Worm (Caenorhabditis elegans) whole organism, young adult: ENCODE measurements around the gene T28A8.5.
A peak's percentile ranks its signal among the peaks of the same experiment; 100 is the strongest.

ENCODE experiments used
- B0336.3 ChIP-seq: fragments of 200-800 bp; sonication (Bioruptor generic); IDR thresholded peaks from 2 replicates; pipeline ENCODE4 v1.3.6; 2022; ENCODE audit warnings: missing genetic modification characterization, missing compliant biosample characterization
- D2030.7 ChIP-seq: fragments of 200-800 bp; sonication (Bioruptor generic); IDR thresholded peaks from 2 replicates; pipeline ENCODE4 v1.3.6; 2022; ENCODE audit warnings: missing genetic modification reagents, missing genetic modification characterization, missing compliant biosample characterization
- F23B12.7 ChIP-seq: sonication (generic microtip); optimal IDR thresholded peaks from 2 replicates; lab custom pipeline; 2017; ENCODE audit warnings: missing genetic modification characterization, mild to moderate bottlenecking, missing compliant biosample characterization, antibody characterized with exemption, moderate library complexity; ENCODE audit not compliant: insufficient read depth
- F33H1.4 ChIP-seq: fragments of 200-800 bp; sonication (Bioruptor generic); IDR thresholded peaks from 2 replicates; pipeline ENCODE4 v1.3.6; 2022; ENCODE audit warnings: missing genetic modification reagents, missing genetic modification characterization, missing compliant biosample characterization
- F39B2.1 ChIP-seq: fragments of 200-800 bp; sonication (Bioruptor generic); IDR thresholded peaks from 2 replicates; pipeline ENCODE4 v1.3.6; 2022; ENCODE audit warnings: missing genetic modification reagents, missing genetic modification characterization, missing compliant biosample characterization
- F49E8.2 ChIP-seq: sonication (generic microtip); optimal IDR thresholded peaks from 3 replicates; lab custom pipeline; 2017; ENCODE audit warnings: missing genetic modification characterization, mild to moderate bottlenecking, missing compliant biosample characterization, antibody characterized with exemption, moderate library complexity; ENCODE audit not compliant: insufficient read depth
- T26A5.8 ChIP-seq: sonication (generic microtip); optimal IDR thresholded peaks from 2 replicates; lab custom pipeline; 2016; ENCODE audit warnings: missing genetic modification characterization, missing compliant biosample characterization
- Y95B8A.8 ChIP-seq: fragments of 200-800 bp; sonication (Bioruptor generic); IDR thresholded peaks from 2 replicates; pipeline ENCODE4 v1.3.6; 2022; ENCODE audit warnings: missing genetic modification reagents, missing genetic modification characterization, missing compliant biosample characterization
- ZK185.1 ChIP-seq: sonication (generic microtip); optimal IDR thresholded peaks from 2 replicates; lab custom pipeline; 2016; ENCODE audit warnings: mild to moderate bottlenecking, missing genetic modification characterization, missing compliant biosample characterization; ENCODE audit not compliant: poor library complexity, severe bottlenecking
- aptf-2 ChIP-seq: fragments of 200-800 bp; sonication (Bioruptor generic); conservative IDR thresholded peaks from 2 replicates; pipeline ENCODE4 v1.3.6; 2022; ENCODE audit warnings: missing genetic modification reagents, missing genetic modification characterization, missing compliant biosample characterization
- aptf-3 ChIP-seq: fragments of 200-800 bp; sonication (Bioruptor generic); IDR thresholded peaks from 2 replicates; pipeline ENCODE4 v1.3.6; 2022; ENCODE audit warnings: missing genetic modification characterization, missing compliant biosample characterization
- athp-1 ChIP-seq: sonication (generic microtip); optimal IDR thresholded peaks from 2 replicates; lab custom pipeline; 2017; ENCODE audit warnings: mild to moderate bottlenecking, missing genetic modification characterization, missing compliant biosample characterization
- attf-5 ChIP-seq: fragments of 200-800 bp; sonication (Bioruptor generic); optimal IDR thresholded peaks from 2 replicates; lab custom pipeline; 2018; ENCODE audit warnings: mild to moderate bottlenecking, missing genetic modification characterization, missing compliant biosample characterization
- attf-6 ChIP-seq: fragments of 200-800 bp; sonication (Bioruptor generic); IDR thresholded peaks from 2 replicates; pipeline ENCODE4 v1.3.6; 2022; ENCODE audit warnings: missing genetic modification reagents, missing genetic modification characterization, missing compliant biosample characterization
- ccch-3 ChIP-seq: fragments of 200-800 bp; sonication (Bioruptor generic); optimal IDR thresholded peaks from 2 replicates; lab custom pipeline; 2018; ENCODE audit warnings: mild to moderate bottlenecking, missing genetic modification characterization, missing compliant biosample characterization
- cebp-2 ChIP-seq: fragments of 200-800 bp; sonication (Bioruptor generic); IDR thresholded peaks from 2 replicates; pipeline ENCODE4 v1.3.6; 2022; ENCODE audit warnings: missing genetic modification characterization, missing compliant biosample characterization
- ceh-100 ChIP-seq: fragments of 200-800 bp; sonication (Bioruptor generic); IDR thresholded peaks from 2 replicates; pipeline ENCODE4 v1.3.6; 2022; ENCODE audit warnings: missing genetic modification reagents, missing genetic modification characterization, missing compliant biosample characterization
- ceh-27 ChIP-seq: fragments of 200-800 bp; sonication (Bioruptor generic); optimal IDR thresholded peaks from 2 replicates; lab custom pipeline; 2018; ENCODE audit warnings: mild to moderate bottlenecking, missing genetic modification characterization, moderate library complexity, missing compliant biosample characterization
- ceh-40 ChIP-seq: fragments of 200-800 bp; sonication (Bioruptor generic); IDR thresholded peaks from 2 replicates; pipeline ENCODE4 v1.3.6; 2022; ENCODE audit warnings: missing genetic modification characterization, missing compliant biosample characterization
- ceh-91 ChIP-seq: fragments of 200-800 bp; sonication (Bioruptor generic); IDR thresholded peaks from 2 replicates; pipeline ENCODE4 v1.3.6; 2022; ENCODE audit warnings: missing genetic modification reagents, missing genetic modification characterization, missing compliant biosample characterization
- dpl-1 ChIP-seq: fragments of 150-350 bp; optimal IDR thresholded peaks from 2 replicates; lab custom pipeline; 2014; ENCODE audit warnings: missing biosample characterization, missing genetic modification reagents, missing genetic modification characterization
- efl-1 ChIP-seq: fragments of 150-350 bp; optimal IDR thresholded peaks from 2 replicates; lab custom pipeline; 2014; ENCODE audit warnings: missing biosample characterization, missing genetic modification reagents, missing genetic modification characterization
- ekl-4 ChIP-seq: fragments of 200-800 bp; sonication (Bioruptor generic); IDR thresholded peaks from 2 replicates; pipeline ENCODE4 v1.3.6; 2022; ENCODE audit warnings: missing genetic modification reagents, missing genetic modification characterization, missing compliant biosample characterization
- him-1 ChIP-seq: sonication (generic microtip); optimal IDR thresholded peaks from 2 replicates; lab custom pipeline; 2016; ENCODE audit warnings: missing genotype, missing genetic modification reagents, missing genetic modification characterization, missing compliant biosample characterization
- hlh-26 ChIP-seq: fragments of 200-800 bp; sonication (Bioruptor generic); conservative IDR thresholded peaks from 2 replicates; pipeline ENCODE4 v1.3.6; 2022; ENCODE audit warnings: missing genetic modification reagents, missing genetic modification characterization, missing compliant biosample characterization
- hmg-1.2 ChIP-seq: fragments of 200-800 bp; sonication (Bioruptor generic); IDR thresholded peaks from 2 replicates; pipeline ENCODE4 v1.3.6; 2022; ENCODE audit warnings: missing genetic modification reagents, missing genetic modification characterization, missing compliant biosample characterization
- hsf-1 ChIP-seq: fragments of 200-800 bp; sonication (Bioruptor generic); IDR thresholded peaks from 2 replicates; pipeline ENCODE4 v1.3.6; 2022; ENCODE audit warnings: missing genetic modification reagents, missing genetic modification characterization, missing compliant biosample characterization
- lag-1 ChIP-seq: fragments of 200-800 bp; sonication (Bioruptor generic); IDR thresholded peaks from 2 replicates; pipeline ENCODE4 v1.3.6; 2022; ENCODE audit warnings: missing genetic modification reagents, missing genetic modification characterization, missing compliant biosample characterization
- let-607 ChIP-seq, 2 experiments: fragments of 200-800 bp in 1 of 2; sonication (Bioruptor generic) in 1 of 2; sonication (generic microtip) in 1 of 2; optimal IDR thresholded peaks; 2 replicates each; lab custom pipeline; 2016 to 2018; ENCODE audit warnings: mild to moderate bottlenecking in 2 of 2, missing compliant biosample characterization in 2 of 2, missing genetic modification characterization in 2 of 2, moderate library complexity in 2 of 2, missing genotype in 1 of 2
- lin-54 ChIP-seq: fragments of 200-800 bp; sonication (Bioruptor generic); optimal IDR thresholded peaks from 2 replicates; lab custom pipeline; 2018; ENCODE audit warnings: mild to moderate bottlenecking, missing genetic modification characterization, missing compliant biosample characterization
- lsl-1 ChIP-seq: fragments of 200-800 bp; sonication (Bioruptor generic); optimal IDR thresholded peaks from 2 replicates; lab custom pipeline; 2018; ENCODE audit warnings: mild to moderate bottlenecking, missing genetic modification characterization, moderate library complexity, missing compliant biosample characterization
- madf-10 ChIP-seq: sonication (generic microtip); optimal IDR thresholded peaks from 2 replicates; lab custom pipeline; 2016; ENCODE audit warnings: mild to moderate bottlenecking, missing genetic modification characterization, missing compliant biosample characterization
- madf-3 ChIP-seq: fragments of 200-800 bp; sonication (Bioruptor generic); IDR thresholded peaks from 2 replicates; pipeline ENCODE4 v1.3.6; 2022; ENCODE audit warnings: missing genetic modification reagents, missing genetic modification characterization, missing compliant biosample characterization
- madf-6 ChIP-seq: fragments of 200-800 bp; sonication (Bioruptor generic); IDR thresholded peaks from 2 replicates; pipeline ENCODE4 v1.3.6; 2022; ENCODE audit warnings: missing genetic modification reagents, missing genetic modification characterization, missing compliant biosample characterization
- madf-8 ChIP-seq: fragments of 200-800 bp; sonication (Bioruptor generic); conservative IDR thresholded peaks from 2 replicates; pipeline ENCODE4 v1.3.6; 2022; ENCODE audit warnings: missing genetic modification reagents, missing genetic modification characterization, missing compliant biosample characterization
- mcd-1 ChIP-seq: fragments of 200-800 bp; sonication (Bioruptor generic); IDR thresholded peaks from 2 replicates; pipeline ENCODE4 v1.3.6; 2022; ENCODE audit warnings: missing genetic modification reagents, missing genetic modification characterization, missing compliant biosample characterization
- mes-4 ChIP-seq: sonication (generic microtip); optimal IDR thresholded peaks from 2 replicates; lab custom pipeline; 2016; ENCODE audit warnings: missing genotype, missing genetic modification characterization, missing compliant biosample characterization
- nfya-1 ChIP-seq: sonication (generic microtip); optimal IDR thresholded peaks from 2 replicates; lab custom pipeline; 2017; ENCODE audit warnings: antibody characterized with exemption, missing compliant biosample characterization, missing genetic modification characterization, borderline replicate concordance; ENCODE audit not compliant: insufficient read depth
- nfyb-1 ChIP-seq: fragments of 200-800 bp; sonication (Bioruptor generic); IDR thresholded peaks from 2 replicates; pipeline ENCODE4 v1.3.6; 2022; ENCODE audit warnings: missing genetic modification reagents, missing genetic modification characterization, missing compliant biosample characterization
- nhr-27 ChIP-seq: fragments of 200-800 bp; sonication (Bioruptor generic); optimal IDR thresholded peaks from 2 replicates; lab custom pipeline; 2018; ENCODE audit warnings: mild to moderate bottlenecking, missing genetic modification characterization, moderate library complexity, missing compliant biosample characterization
- pbrm-1 ChIP-seq: fragments of 200-800 bp; sonication (Bioruptor generic); IDR thresholded peaks from 2 replicates; pipeline ENCODE4 v1.3.6; 2022; ENCODE audit warnings: missing genetic modification reagents, missing genetic modification characterization, missing compliant biosample characterization
- snpc-3.4 ChIP-seq: sonication (generic microtip); optimal IDR thresholded peaks from 2 replicates; lab custom pipeline; 2017; ENCODE audit warnings: missing genetic modification characterization, mild to moderate bottlenecking, missing compliant biosample characterization, antibody characterized with exemption, moderate library complexity, missing genotype, missing genetic modification reagents
- sptf-2 ChIP-seq: fragments of 200-800 bp; sonication (Bioruptor generic); optimal IDR thresholded peaks from 2 replicates; lab custom pipeline; 2018; ENCODE audit warnings: mild to moderate bottlenecking, missing genetic modification characterization, missing compliant biosample characterization
- tbp1 ChIP-seq: fragments of 200-800 bp; sonication (Bioruptor generic); optimal IDR thresholded peaks from 2 replicates; lab custom pipeline; 2018; ENCODE audit warnings: mild to moderate bottlenecking, missing genetic modification characterization, missing compliant biosample characterization
- tlf-1 ChIP-seq: fragments of 200-800 bp; sonication (Bioruptor generic); optimal IDR thresholded peaks from 2 replicates; lab custom pipeline; 2018; ENCODE audit warnings: mild to moderate bottlenecking, missing genetic modification characterization, missing compliant biosample characterization
- xnd-1 ChIP-seq: sonication (generic microtip); optimal IDR thresholded peaks from 2 replicates; lab custom pipeline; 2016; ENCODE audit warnings: missing genotype, missing genetic modification reagents, missing genetic modification characterization, missing compliant biosample characterization
- ztf-18 ChIP-seq: sonication (generic microtip); optimal IDR thresholded peaks from 2 replicates; lab custom pipeline; 2016; ENCODE audit warnings: missing genotype, mild to moderate bottlenecking, missing genetic modification characterization, missing compliant biosample characterization
- ztf-26 ChIP-seq: sonication (generic microtip); optimal IDR thresholded peaks from 2 replicates; lab custom pipeline; 2017; ENCODE audit warnings: missing genetic modification characterization, missing compliant biosample characterization

Gene T28A8.5

DNA sequence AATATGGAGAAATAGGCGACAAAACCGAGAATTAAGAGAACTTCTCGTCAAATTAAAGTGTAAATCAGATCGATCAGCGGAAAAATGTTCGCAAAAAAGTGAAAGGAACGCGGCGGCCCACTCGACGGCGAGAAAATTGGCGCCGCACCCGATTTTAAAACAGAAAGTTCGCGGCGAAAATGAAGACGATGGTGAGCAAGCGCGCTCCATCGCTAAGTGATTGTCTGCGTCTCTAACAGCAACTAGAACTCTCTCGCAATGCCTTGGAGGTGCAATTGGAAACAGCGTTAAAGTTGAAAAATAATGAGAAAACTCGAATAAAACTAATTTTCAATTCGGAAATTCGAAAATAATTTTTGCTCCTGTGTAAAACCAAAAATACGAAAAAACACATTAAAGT is 28.6 kb downstream of the T28A8.5 start:
- TF ChIP-seq efl-1 (GFP tag; lab: Kevin White, UChicago): peak; percentile 86
- TF ChIP-seq hsf-1 (GFP tag; lab: Robert Waterston, UW): peak; percentile 84
- no peak for TF ChIP-seq ztf-18
- no peak for TF ChIP-seq attf-6 (GFP tag; lab: Robert Waterston, UW)
- TF ChIP-seq athp-1: no peak
- no peak for TF ChIP-seq hlh-26 (GFP tag; lab: Robert Waterston, UW)
- TF ChIP-seq let-607 (tag; optimal IDR thresholded peaks at IDR 0.05; lab: Kevin White, UChicago): no peak
- peak; percentile 52 for TF ChIP-seq lsl-1 (GFP tag; lab: Kevin White, UChicago)
- TF ChIP-seq F39B2.1 (GFP tag; lab: Robert Waterston, UW): no peak
- peak; percentile 64 for TF ChIP-seq F33H1.4 (GFP tag; lab: Robert Waterston, UW)
- TF ChIP-seq T26A5.8 (tag; lab: Kevin White, UChicago): no peak
- peak; percentile 84 for TF ChIP-seq ceh-91
- TF ChIP-seq attf-5: no peak
- no peak for TF ChIP-seq cebp-2 (GFP tag; lab: Robert Waterston, UW)
- peak; percentile 45 for TF ChIP-seq tbp1 (GFP tag; lab: Kevin White, UChicago)
- peak; percentile 97 for TF ChIP-seq hmg-1.2 (GFP tag; lab: Robert Waterston, UW)
- peak; percentile 21; the same call in 1 of the 2 replicates for TF ChIP-seq ceh-100 (GFP tag; lab: Robert Waterston, UW)
- peak; percentile 70 for TF ChIP-seq xnd-1
- peak; percentile 63 for TF ChIP-seq lin-54 (GFP tag; lab: Kevin White, UChicago)
- peak; percentile 95 for TF ChIP-seq mcd-1 (GFP tag; lab: Robert Waterston, UW)
- TF ChIP-seq Y95B8A.8 (GFP tag; lab: Robert Waterston, UW): 0 out of 2 replicates have a peak, but pooled peaks have one; percentile 69
- TF ChIP-seq mes-4 (tag; lab: Kevin White, UChicago): no peak
- peak; percentile 93 for TF ChIP-seq madf-6 (GFP tag; lab: Robert Waterston, UW)
- TF ChIP-seq B0336.3 (GFP tag; lab: Robert Waterston, UW): 0 out of 2 replicates have a peak, but pooled peaks have one; percentile 42
- TF ChIP-seq F49E8.2 (tag; lab: Kevin White, UChicago): peak; percentile 20
- peak; percentile 71; the same call in 1 of the 2 replicates for TF ChIP-seq pbrm-1 (GFP tag; lab: Robert Waterston, UW)
- TF ChIP-seq ccch-3 (GFP tag; lab: Kevin White, UChicago): no peak
- peak; percentile 71 for TF ChIP-seq nfyb-1 (GFP tag; lab: Robert Waterston, UW)
- no peak for TF ChIP-seq ceh-40 (GFP tag; lab: Robert Waterston, UW)
- TF ChIP-seq madf-8 (GFP tag; lab: Robert Waterston, UW): peak; percentile 83
- TF ChIP-seq aptf-3 (GFP tag; lab: Robert Waterston, UW): no peak
- peak; percentile 82 for TF ChIP-seq D2030.7 (GFP tag; lab: Robert Waterston, UW)
- TF ChIP-seq lag-1 (GFP tag; lab: Robert Waterston, UW): no peak
- TF ChIP-seq sptf-2: no peak
- TF ChIP-seq aptf-2 (GFP tag; lab: Robert Waterston, UW): no peak
- TF ChIP-seq dpl-1 (GFP tag; lab: Kevin White, UChicago): peak; percentile 71
- TF ChIP-seq ceh-27 (GFP tag; lab: Kevin White, UChicago): peak; percentile 40
- TF ChIP-seq madf-3 (GFP tag; lab: Robert Waterston, UW): 0 out of 2 replicates have a peak, but pooled peaks have one; percentile 25
- TF ChIP-seq ztf-26 (tag; lab: Kevin White, UChicago): no peak
- peak; percentile 40 for TF ChIP-seq tlf-1 (GFP tag; lab: Kevin White, UChicago)
- TF ChIP-seq ZK185.1 (tag; lab: Kevin White, UChicago): no peak
- peak; percentile 6 for TF ChIP-seq F23B12.7 (tag; lab: Kevin White, UChicago)
- no peak for TF ChIP-seq nhr-27 (tag; lab: Kevin White, UChicago)
- TF ChIP-seq ekl-4 (GFP tag; lab: Robert Waterston, UW): peak; percentile 73; the same call in 1 of the 2 replicates
- TF ChIP-seq nfya-1 (tag; lab: Kevin White, UChicago): no peak
- no peak for TF ChIP-seq him-1 (tag; lab: Kevin White, UChicago)
- TF ChIP-seq madf-10 (tag; lab: Kevin White, UChicago): no peak
- peak; percentile 14 for TF ChIP-seq snpc-3.4
